Worm (Caenorhabditis elegans) whole organism, L2 larva: ENCODE results near the gene Y57A10B.6.
A peak's percentile ranks its signal among the peaks of the same experiment; 100 is the strongest.

Experiments
- F13H6.1 ChIP-seq: sonication (generic microtip); optimal IDR thresholded peaks from 2 replicates; lab custom pipeline; 2016; ENCODE audit warnings: missing genetic modification characterization, missing compliant biosample characterization
- R02D3.7 ChIP-seq: fragments of 150-350 bp; optimal IDR thresholded peaks from 2 replicates; lab custom pipeline; 2014; ENCODE audit warnings: missing biosample characterization, missing genetic modification characterization
- Y55F3AM.14 ChIP-seq: fragments of 200-800 bp; sonication (Bioruptor generic); optimal IDR thresholded peaks from 2 replicates; lab custom pipeline; 2018; ENCODE audit warnings: mild to moderate bottlenecking, missing genetic modification characterization, missing compliant biosample characterization
- alr-1 ChIP-seq: fragments of 150-350 bp; optimal IDR thresholded peaks from 2 replicates; lab custom pipeline; 2014; ENCODE audit warnings: missing biosample characterization, missing genetic modification characterization
- aly-2 ChIP-seq: fragments of 150-350 bp; optimal IDR thresholded peaks from 2 replicates; lab custom pipeline; 2014; ENCODE audit warnings: missing biosample characterization, missing genetic modification characterization
- ama-1 ChIP-seq: fragments of 150-350 bp; optimal IDR thresholded peaks from 2 replicates; lab custom pipeline; 2018; ENCODE audit warnings: inconsistent platforms
- blmp-1 ChIP-seq: sonication (generic microtip); optimal IDR thresholded peaks from 2 replicates; lab custom pipeline; 2017; ENCODE audit warnings: missing genetic modification characterization, mild to moderate bottlenecking, missing compliant biosample characterization, antibody characterized with exemption, moderate library complexity; ENCODE audit not compliant: insufficient read depth
- ceh-16 ChIP-seq: fragments of 150-350 bp; optimal IDR thresholded peaks from 2 replicates; lab custom pipeline; 2014; ENCODE audit warnings: missing biosample characterization, missing genetic modification characterization
- crh-2 ChIP-seq: sonication (generic microtip); optimal IDR thresholded peaks from 2 replicates; lab custom pipeline; 2017; ENCODE audit warnings: missing biosample characterization, missing genetic modification characterization
- elt-3 ChIP-seq: sonication (generic microtip); optimal IDR thresholded peaks from 2 replicates; lab custom pipeline; 2017; ENCODE audit warnings: missing biosample characterization, missing genetic modification characterization
- fos-1 ChIP-seq: fragments of 150-350 bp; optimal IDR thresholded peaks from 2 replicates; lab custom pipeline; 2014; ENCODE audit warnings: missing biosample characterization, missing genetic modification characterization
- gmeb-1 ChIP-seq: fragments of 150-350 bp; optimal IDR thresholded peaks from 2 replicates; lab custom pipeline; 2014; ENCODE audit warnings: missing biosample characterization, missing genetic modification characterization
- lin-11 ChIP-seq: fragments of 150-350 bp; sonication (generic microtip); optimal IDR thresholded peaks from 2 replicates; lab custom pipeline; 2014; ENCODE audit warnings: missing biosample characterization, missing genetic modification characterization, inconsistent platforms, mixed read lengths
- lin-13 ChIP-seq: fragments of 150-350 bp; optimal IDR thresholded peaks from 2 replicates; lab custom pipeline; 2014; ENCODE audit warnings: missing biosample characterization, missing genetic modification reagents, missing genetic modification characterization
- lin-39 ChIP-seq: fragments of 150-350 bp; optimal IDR thresholded peaks from 2 replicates; lab custom pipeline; 2014; ENCODE audit warnings: missing biosample characterization, missing genetic modification reagents, missing genetic modification characterization
- lsy-2 ChIP-seq, 2 experiments: fragments of 150-350 bp in 1 of 2; sonication (generic microtip) in 1 of 2; optimal IDR thresholded peaks; 2 replicates each; lab custom pipeline; 2014 to 2017; ENCODE audit warnings: missing biosample characterization in 2 of 2, missing genetic modification characterization in 2 of 2
- mab-5 ChIP-seq: fragments of 150-350 bp; optimal IDR thresholded peaks from 2 replicates; lab custom pipeline; 2014; ENCODE audit warnings: missing biosample characterization, missing genetic modification characterization
- mdl-1 ChIP-seq, 2 experiments: fragments of 150-350 bp in 1 of 2; sonication (generic microtip) in 1 of 2; optimal IDR thresholded peaks; 2 replicates each; lab custom pipeline; 2017; ENCODE audit warnings: missing biosample characterization in 2 of 2, missing genetic modification characterization in 2 of 2
- nhr-11 ChIP-seq: fragments of 150-350 bp; optimal IDR thresholded peaks from 2 replicates; lab custom pipeline; 2014; ENCODE audit warnings: missing biosample characterization, missing genetic modification characterization
- nhr-12 ChIP-seq: fragments of 150-350 bp; optimal IDR thresholded peaks from 2 replicates; lab custom pipeline; 2014; ENCODE audit warnings: missing biosample characterization, missing genetic modification characterization
- nhr-129 ChIP-seq: fragments of 150-350 bp; optimal IDR thresholded peaks from 2 replicates; lab custom pipeline; 2014; ENCODE audit warnings: missing biosample characterization, missing genetic modification characterization
- nhr-21 ChIP-seq: fragments of 150-350 bp; optimal IDR thresholded peaks from 2 replicates; lab custom pipeline; 2014; ENCODE audit warnings: missing biosample characterization, missing genetic modification characterization
- nhr-23 ChIP-seq: fragments of 150-350 bp; optimal IDR thresholded peaks from 2 replicates; lab custom pipeline; 2014; ENCODE audit warnings: missing biosample characterization, missing genetic modification reagents, missing genetic modification characterization
- nhr-237 ChIP-seq: fragments of 150-350 bp; optimal IDR thresholded peaks from 2 replicates; lab custom pipeline; 2014; ENCODE audit warnings: missing biosample characterization, missing genetic modification characterization
- nhr-25 ChIP-seq: fragments of 150-350 bp; sonication (generic microtip); optimal IDR thresholded peaks from 3 replicates; lab custom pipeline; 2014; ENCODE audit warnings: missing biosample characterization, missing genetic modification characterization
- nhr-6 ChIP-seq: fragments of 150-350 bp; optimal IDR thresholded peaks from 2 replicates; lab custom pipeline; 2014; ENCODE audit warnings: missing biosample characterization, missing genetic modification characterization
- nhr-77 ChIP-seq: fragments of 150-350 bp; optimal IDR thresholded peaks from 2 replicates; lab custom pipeline; 2014; ENCODE audit warnings: missing biosample characterization, missing genetic modification characterization
- sem-4 ChIP-seq: fragments of 150-350 bp; optimal IDR thresholded peaks from 2 replicates; lab custom pipeline; 2014; ENCODE audit warnings: missing biosample characterization, missing genetic modification reagents, missing genetic modification characterization
- sma-3 ChIP-seq: sonication (generic microtip); optimal IDR thresholded peaks from 2 replicates; lab custom pipeline; 2016; ENCODE audit warnings: missing genetic modification reagents, missing genetic modification characterization, missing compliant biosample characterization
- sma-9 ChIP-seq, 2 experiments: fragments of 150-350 bp in 1 of 2; sonication (generic microtip) in 1 of 2; optimal IDR thresholded peaks; 2 replicates each; lab custom pipeline; 2014 to 2016; ENCODE audit warnings: missing genetic modification characterization in 2 of 2, mild to moderate bottlenecking in 1 of 2, missing biosample characterization in 1 of 2, missing compliant biosample characterization in 1 of 2, missing genetic modification reagents in 1 of 2, moderate library complexity in 1 of 2
- unc-39 ChIP-seq: fragments of 150-350 bp; optimal IDR thresholded peaks from 2 replicates; lab custom pipeline; 2014; ENCODE audit warnings: missing biosample characterization, missing genetic modification characterization
- unc-55 ChIP-seq: fragments of 150-350 bp; sonication (generic microtip); optimal IDR thresholded peaks from 3 replicates; lab custom pipeline; 2014; ENCODE audit warnings: missing biosample characterization, missing genetic modification reagents, missing genetic modification characterization
- ztf-1 ChIP-seq: fragments of 200-800 bp; sonication (Bioruptor generic); conservative IDR thresholded peaks from 2 replicates; pipeline ENCODE4 v1.3.6; 2022; ENCODE audit warnings: missing genetic modification characterization, missing compliant biosample characterization
- ztf-4 ChIP-seq: fragments of 150-350 bp; optimal IDR thresholded peaks from 2 replicates; lab custom pipeline; 2014; ENCODE audit warnings: missing biosample characterization, missing genetic modification characterization

The Y57A10B.6 gene

ce11 chrII:12348957-12349356, 40.9 kb upstream of the Y57A10B.6 start:
- TF ChIP-seq sma-3 (GFP tag; lab: Kevin White, UChicago) (no peak), nhr-21 (tag; lab: Kevin White, UChicago) (no peak), sem-4 (tag; lab: Kevin White, UChicago) (no peak), nhr-237 (tag; lab: Kevin White, UChicago) (no peak), ama-1 (lab: Kevin White, UChicago) (no peak), ztf-1 (GFP tag; lab: Robert Waterston, UW) (no peak), nhr-25 (tag; lab: Kevin White, UChicago) (no peak), mdl-1 (tag; optimal IDR thresholded peaks at IDR 0.05; lab: Kevin White, UChicago) (no peak), nhr-23 (tag; lab: Kevin White, UChicago) (no peak), lin-11 (tag; lab: Kevin White, UChicago) (no peak)

DNA sequence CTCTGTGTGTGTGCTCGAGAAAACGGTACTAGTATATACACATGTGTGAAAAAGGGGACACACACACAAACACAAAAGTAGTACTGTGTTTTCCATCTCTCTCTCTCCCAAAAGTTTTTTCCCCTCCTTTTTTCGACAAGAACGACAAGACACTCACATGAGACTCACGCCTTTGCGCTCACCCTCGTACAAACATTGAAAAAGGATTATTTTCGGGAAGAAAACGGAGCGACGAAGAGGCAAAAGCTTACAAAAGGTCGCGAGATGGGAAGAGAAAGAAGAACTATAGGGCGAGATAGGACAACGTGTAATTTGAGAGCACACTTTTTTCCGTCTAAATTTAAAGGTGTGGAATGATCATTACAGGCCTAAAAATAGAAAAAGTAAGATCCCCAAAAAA, 40.0 kb upstream of the Y57A10B.6 start:
- no peak for TF ChIP-seq nhr-237 (tag; lab: Kevin White, UChicago)
- TF ChIP-seq nhr-6 (tag; lab: Kevin White, UChicago) = no peak
- no peak for TF ChIP-seq nhr-12 (tag; lab: Kevin White, UChicago)
- TF ChIP-seq ama-1 (lab: Kevin White, UChicago) = no peak
- TF ChIP-seq nhr-11 (tag; lab: Kevin White, UChicago) = no peak
- no peak for TF ChIP-seq Y55F3AM.14 (GFP tag; lab: Kevin White, UChicago)
- TF ChIP-seq sma-9 (GFP tag; optimal IDR thresholded peaks at IDR 0.05; lab: Kevin White, UChicago) = peak; percentile 14
- TF ChIP-seq sma-9 (tag; optimal IDR thresholded peaks at IDR 0.05; lab: Kevin White, UChicago) = no peak
- no peak for TF ChIP-seq nhr-23 (tag; lab: Kevin White, UChicago)
- no peak for TF ChIP-seq nhr-21 (tag; lab: Kevin White, UChicago)
- no peak for TF ChIP-seq lin-11 (tag; lab: Kevin White, UChicago)
- no peak for TF ChIP-seq unc-39 (tag; lab: Kevin White, UChicago)
- TF ChIP-seq nhr-129 (tag; lab: Kevin White, UChicago) = peak; percentile 52
- TF ChIP-seq mab-5 = no peak
- TF ChIP-seq ceh-16 = no peak
- TF ChIP-seq lsy-2 (tag; optimal IDR thresholded peaks at IDR 0.05; lab: Kevin White, UChicago) = no peak
- TF ChIP-seq ztf-1 (GFP tag; lab: Robert Waterston, UW) = no peak
- no peak for TF ChIP-seq lin-39
- TF ChIP-seq fos-1 (tag; lab: Kevin White, UChicago) = peak; percentile 38
- no peak for TF ChIP-seq ztf-4
- no peak for TF ChIP-seq crh-2 (tag; lab: Kevin White, UChicago)
- TF ChIP-seq gmeb-1 = peak; percentile 7
- peak; percentile 65 for TF ChIP-seq F13H6.1 (tag; lab: Kevin White, UChicago)

ce11 chrII:12350737-12351275, 39.1 kb upstream of the Y57A10B.6 start:
- TF ChIP-seq nhr-129 (tag; lab: Kevin White, UChicago) (peak; percentile 17), nhr-12 (tag; lab: Kevin White, UChicago) (no peak), alr-1 (tag; lab: Kevin White, UChicago) (no peak), lsy-2 (tag; optimal IDR thresholded peaks at IDR 0.05; lab: Kevin White, UChicago) (peak in 1 of 2 experiments; percentile 28)
- TF ChIP-seq, all 48 proteins: peak for 2

DNA sequence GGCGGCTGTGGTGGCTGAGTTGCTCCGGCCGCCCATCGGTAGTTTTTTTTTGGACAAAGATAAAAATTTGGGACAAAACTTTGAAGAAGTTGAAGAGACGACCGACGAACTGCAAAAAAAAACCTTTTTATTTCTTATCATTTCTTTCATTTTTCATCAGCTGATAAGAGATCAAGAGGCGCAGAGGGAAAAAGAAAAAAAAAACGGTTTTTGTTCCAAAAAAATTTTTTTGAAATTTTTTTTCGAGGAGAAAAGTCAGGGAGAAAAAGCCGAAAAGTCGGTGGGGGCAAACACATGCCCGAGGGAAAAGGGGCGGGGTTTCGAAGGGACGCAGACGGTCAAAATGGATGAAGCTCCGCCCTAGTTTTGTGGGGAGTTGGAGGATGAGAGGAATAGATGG, 37.8 kb upstream of the Y57A10B.6 start, which contains the start of gene ras-1:
TSS of gene ras-1 (minus strand) at position 129 of the 400 bp plus-strand sequence.
- TF ChIP-seq fos-1 (tag; lab: Kevin White, UChicago) = no peak
- TF ChIP-seq nhr-77 (tag; lab: Kevin White, UChicago) = no peak
- no peak for TF ChIP-seq nhr-129 (tag; lab: Kevin White, UChicago)
- no peak for TF ChIP-seq sma-3 (GFP tag; lab: Kevin White, UChicago)
- no peak for TF ChIP-seq mdl-1 (tag; optimal IDR thresholded peaks at IDR 0.05; lab: Kevin White, UChicago)
- no peak for TF ChIP-seq ztf-4
- no peak for TF ChIP-seq unc-55 (GFP tag; lab: Kevin White, UChicago)
- no peak for TF ChIP-seq lin-13
- TF ChIP-seq elt-3 (tag; lab: Kevin White, UChicago) = no peak
- no peak for TF ChIP-seq aly-2 (tag; lab: Kevin White, UChicago)
- no peak for TF ChIP-seq ztf-1 (GFP tag; lab: Robert Waterston, UW)
- no peak for TF ChIP-seq nhr-25 (tag; lab: Kevin White, UChicago)
- TF ChIP-seq R02D3.7 (tag; lab: Kevin White, UChicago) = no peak
- TF ChIP-seq sma-9 (GFP tag; optimal IDR thresholded peaks at IDR 0.05; lab: Kevin White, UChicago) = no peak
- TF ChIP-seq sma-9 (tag; optimal IDR thresholded peaks at IDR 0.05; lab: Kevin White, UChicago) = no peak
- TF ChIP-seq blmp-1 (tag; lab: Kevin White, UChicago) = no peak
- TF ChIP-seq alr-1 (tag; lab: Kevin White, UChicago) = no peak
- no peak for TF ChIP-seq nhr-237 (tag; lab: Kevin White, UChicago)
